Worm (Caenorhabditis elegans) whole organism, L4/young adult: ENCODE results near the gene glo-3.

Experiments used
- W03F9.2 ChIP-seq: fragments of 150-350 bp; optimal IDR thresholded peaks from 2 replicates; lab custom pipeline; 2014; ENCODE audit warnings: missing biosample characterization, missing genetic modification characterization
- dao-5 ChIP-seq: sonication (generic microtip); optimal IDR thresholded peaks from 2 replicates; lab custom pipeline; 2016; ENCODE audit warnings: missing genotype, missing genetic modification characterization, moderate library complexity, missing compliant biosample characterization
- him-1 ChIP-seq: sonication (generic microtip); optimal IDR thresholded peaks from 2 replicates; lab custom pipeline; 2016; ENCODE audit warnings: missing genotype, missing genetic modification reagents, missing genetic modification characterization, missing compliant biosample characterization

DNA sequence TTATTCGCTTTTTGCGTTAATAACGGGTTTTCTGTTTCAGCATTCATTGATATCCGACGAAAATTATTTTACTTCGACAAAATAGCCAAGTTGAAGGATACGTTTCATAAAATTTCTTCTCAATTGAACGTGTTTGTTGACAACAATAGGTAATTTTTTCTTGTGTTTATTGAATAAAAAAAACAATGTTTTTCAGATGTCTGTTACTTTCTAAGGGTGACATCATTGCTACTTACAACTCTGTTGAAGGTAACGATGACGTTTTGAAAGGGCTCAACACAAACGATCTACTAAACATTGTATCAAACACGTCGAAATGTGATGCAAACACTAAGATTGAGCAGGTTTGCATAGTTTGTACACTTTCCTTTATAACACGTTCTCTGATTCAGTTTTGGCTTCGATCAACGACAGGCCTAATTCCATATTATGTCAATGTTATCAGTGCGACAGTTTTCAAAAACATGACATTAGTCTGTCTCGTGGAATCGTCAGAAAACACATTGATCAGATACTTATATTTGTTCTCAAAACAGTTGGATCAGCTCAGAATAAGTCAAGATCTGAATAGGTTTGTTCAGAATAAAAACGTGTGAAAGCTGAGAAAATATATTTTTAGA, 1.2 kb downstream of the glo-3 start:
- TF ChIP-seq W03F9.2 (tag; lab: Kevin White, UChicago) (no peak), him-1 (tag; lab: Kevin White, UChicago) (no peak), dao-5 (tag; lab: Kevin White, UChicago) (no peak)
